Fruit fly (Drosophila melanogaster) S2 (cell line): Measurements from ENCODE around the gene rho-6.

Experiments used
- CG8478 ChIP-seq: fragments of >200 bp; optimal IDR thresholded peaks from 2 replicates; lab custom pipeline; 2018
- CTCF ChIP-seq, 2 experiments: fragments of >200 bp; optimal IDR thresholded peaks; 2 replicates each; lab custom pipeline; 2018

DNA sequence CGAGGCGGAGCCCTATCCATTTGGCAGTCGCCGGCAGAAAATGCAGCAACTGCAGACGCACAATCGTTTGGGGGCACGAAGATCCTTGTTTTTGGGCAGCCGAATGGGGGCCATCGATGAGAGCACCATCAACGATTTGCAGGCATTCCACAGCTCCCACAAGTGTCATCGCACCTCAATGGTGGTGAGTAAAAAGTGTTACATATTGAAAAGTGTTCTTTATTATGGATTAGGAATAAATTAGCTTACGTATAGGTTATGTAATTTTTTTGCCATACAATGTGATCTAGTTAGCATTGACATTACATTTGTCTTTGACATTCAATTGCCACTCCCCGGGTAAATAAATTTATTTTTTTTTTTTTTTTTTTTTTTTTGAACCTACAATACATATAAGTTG lies 28.3 kb upstream of the rho-6 start, which contains the start of gene CG31861:
- TF ChIP-seq CTCF (optimal IDR thresholded peaks at IDR 0.05; lab: Kevin White, UChicago) (no peak), CG8478 (lab: Kevin White, UChicago) (no peak)
